Comparison of ENCODE assay signal across 1 fruit fly cellular context in genomic region chr2L:19444734-19445140, dm6.
TF ChIP-seq lines count a peak whose summit lies in the region.

Hs2st (minus strand) TSS chr2L:19444750.

TF ChIP-seq in whole organism, embryonic, 481 proteins besides CTCF, POLR2A, EP300 and RAD21 (continued from another document and continues in another):
- TF ChIP-seq GATAe (GFP tag; conservative IDR thresholded peaks at IDR 0.05; lab: Robert Waterston, UW) (peak; percentile 73), CG5245 (GFP tag; optimal IDR thresholded peaks at IDR 0.05; lab: Kevin White, UChicago) (peak; percentile 90), zfh1 (GFP tag; IDR thresholded peaks at IDR 0.05; lab: Robert Waterston, UW) (peak; percentile 94), Lpt (GFP tag; optimal IDR thresholded peaks at IDR 0.05; lab: Kevin White, UChicago) (no peak), p53 (GFP tag; optimal IDR thresholded peaks at IDR 0.05; lab: Kevin White, UChicago) (peak; percentile 88), wdn (GFP tag; IDR thresholded peaks at IDR 0.05; lab: Robert Waterston, UW) (peak; percentile 89), bab2 (GFP tag; optimal IDR thresholded peaks at IDR 0.05; lab: Kevin White, UChicago) (peak; percentile 96), HmgZ (tag; optimal IDR thresholded peaks at IDR 0.05; lab: Kevin White, UChicago) (peak; percentile 96), pho (GFP tag; optimal IDR thresholded peaks at IDR 0.05; lab: Kevin White, UChicago) (peak; percentile 96), jing (GFP tag; optimal IDR thresholded peaks at IDR 0.05; lab: Kevin White, UChicago) (peak; percentile 74), CG15011 (GFP tag; optimal IDR thresholded peaks at IDR 0.05; lab: Kevin White, UChicago) (peak; percentile 80), ro (GFP tag; IDR thresholded peaks at IDR 0.05; lab: Robert Waterston, UW) (peak; percentile 70), bsh (GFP tag; optimal IDR thresholded peaks at IDR 0.05; lab: Kevin White, UChicago) (peak; percentile 34 to 86), twi (tag; optimal IDR thresholded peaks at IDR 0.05; lab: Kevin White, UChicago) (peak; percentile 86), knrl (GFP tag; IDR thresholded peaks at IDR 0.05; lab: Robert Waterston, UW; ENCODE audit: partially characterized antibody) (peak; percentile 59; the same call in 2 of the 3 replicates), Dp (GFP tag; optimal IDR thresholded peaks at IDR 0.05; lab: Kevin White, UChicago) (peak; percentile 67), salm (tag; optimal IDR thresholded peaks at IDR 0.05; lab: Kevin White, UChicago) (peak; percentile 65), abd-A (tag; optimal IDR thresholded peaks at IDR 0.05; lab: Kevin White, UChicago) (no peak), eyg (GFP tag; optimal IDR thresholded peaks at IDR 0.05; lab: Kevin White, UChicago) (peak; percentile 84), grau (tag; optimal IDR thresholded peaks at IDR 0.05; lab: Kevin White, UChicago) (peak; percentile 92), sob (GFP tag; IDR thresholded peaks at IDR 0.05; lab: Robert Waterston, UW) (peak; percentile 96), HHEX (GFP tag; optimal IDR thresholded peaks at IDR 0.05; lab: Kevin White, UChicago) (peak; percentile 84), Scr (GFP tag; IDR thresholded peaks at IDR 0.05; lab: Robert Waterston, UW; ENCODE audit: partially characterized antibody) (peak; percentile 59), Aef1 (GFP tag; IDR thresholded peaks at IDR 0.05; lab: Robert Waterston, UW) (peak; percentile 94), CG12155 (GFP tag; optimal IDR thresholded peaks at IDR 0.05; lab: Kevin White, UChicago) (peak; percentile 95), Antp (GFP tag; optimal IDR thresholded peaks at IDR 0.05; lab: Kevin White, UChicago) (peak; percentile 96), slbo (GFP tag; IDR thresholded peaks at IDR 0.05; lab: Robert Waterston, UW) (peak; percentile 98), CG2712 (tag; optimal IDR thresholded peaks at IDR 0.05; lab: Kevin White, UChicago) (peak; percentile 92), gce (GFP tag; IDR thresholded peaks at IDR 0.05; lab: Robert Waterston, UW) (peak; percentile 57; the same call in 1 of the 3 replicates), CG6683 (GFP tag; optimal IDR thresholded peaks at IDR 0.05; lab: Kevin White, UChicago) (peak; percentile 68), CG9932 (GFP tag; IDR thresholded peaks at IDR 0.05; lab: Robert Waterston, UW) (peak; percentile 98), da (GFP tag; optimal IDR thresholded peaks at IDR 0.05; lab: Kevin White, UChicago) (peak; percentile 94), CG7357 (GFP tag; IDR thresholded peaks at IDR 0.05; lab: Robert Waterston, UW) (peak; percentile 87), CG14965 (GFP tag; optimal IDR thresholded peaks at IDR 0.05; lab: Kevin White, UChicago; ENCODE audit: borderline replicate concordance) (peak; percentile 15), Max (GFP tag; optimal IDR thresholded peaks at IDR 0.05; lab: Kevin White, UChicago) (peak; percentile 96), CG2889 (GFP tag; IDR thresholded peaks at IDR 0.05; lab: Robert Waterston, UW) (peak; percentile 90), lmd (GFP tag; IDR thresholded peaks at IDR 0.05; lab: Robert Waterston, UW) (peak; percentile 96), CG11247 (GFP tag; IDR thresholded peaks at IDR 0.05; lab: Robert Waterston, UW) (peak; percentile 91), pfk (GFP tag; optimal IDR thresholded peaks at IDR 0.05; lab: Kevin White, UChicago) (peak; percentile 34), CG7745 (tag; optimal IDR thresholded peaks at IDR 0.05; lab: Kevin White, UChicago) (no peak), slp2 (GFP tag; optimal IDR thresholded peaks at IDR 0.05; lab: Kevin White, UChicago) (peak; percentile 91), Hr51 (GFP tag; optimal IDR thresholded peaks at IDR 0.05; lab: Kevin White, UChicago) (peak; percentile 87 to 97), CG1792 (GFP tag; optimal IDR thresholded peaks at IDR 0.05; lab: Kevin White, UChicago) (peak; percentile 89), Dll (GFP tag; IDR thresholded peaks at IDR 0.05; lab: Robert Waterston, UW; ENCODE audit: partially characterized antibody) (peak; percentile 47; the same call in 2 of the 4 replicates), zen (tag; optimal IDR thresholded peaks at IDR 0.05; lab: Kevin White, UChicago) (peak; percentile 90), CG11695 (GFP tag; IDR thresholded peaks at IDR 0.05; lab: Robert Waterston, UW) (peak; percentile 82), sna (GFP tag; IDR thresholded peaks at IDR 0.05; lab: Robert Waterston, UW; ENCODE audit: partially characterized antibody) (no peak; the same call in 1 of the 2 replicates), Sox100B (GFP tag; optimal IDR thresholded peaks at IDR 0.05; lab: Kevin White, UChicago) (no peak), tll (GFP tag; optimal IDR thresholded peaks at IDR 0.05; lab: Kevin White, UChicago) (peak; percentile 50 to 94), CG11504 (tag; optimal IDR thresholded peaks at IDR 0.05; lab: Kevin White, UChicago) (peak; percentile 89), corto (GFP tag; optimal IDR thresholded peaks at IDR 0.05; lab: Kevin White, UChicago) (peak; percentile 63), so (GFP tag; IDR thresholded peaks at IDR 0.05; lab: Robert Waterston, UW) (peak; percentile 89; the same call in 1 of the 3 replicates), ATbp (GFP tag; optimal IDR thresholded peaks at IDR 0.05; lab: Kevin White, UChicago) (peak; percentile 78), mirr (GFP tag; optimal IDR thresholded peaks at IDR 0.05; lab: Kevin White, UChicago) (peak; percentile 79), gsb-n (tag; optimal IDR thresholded peaks at IDR 0.05; lab: Kevin White, UChicago) (no peak), sens-2 (GFP tag; IDR thresholded peaks at IDR 0.05; lab: Robert Waterston, UW) (peak; percentile 76), mld (GFP tag; IDR thresholded peaks at IDR 0.05; lab: Robert Waterston, UW; ENCODE audit: partially characterized antibody) (no peak), Spps (tag; optimal IDR thresholded peaks at IDR 0.05; lab: Kevin White, UChicago) (peak; percentile 79), Xrp1 (GFP tag; IDR thresholded peaks at IDR 0.05; lab: Robert Waterston, UW) (peak; percentile 94), CG32767 (GFP tag; IDR thresholded peaks at IDR 0.05; lab: Robert Waterston, UW) (peak; percentile 83), seq (GFP tag; IDR thresholded peaks at IDR 0.05; lab: Robert Waterston, UW) (peak; percentile 86), CG10274 (GFP tag; optimal IDR thresholded peaks at IDR 0.05; lab: Kevin White, UChicago) (peak; percentile 66), CG34224 (GFP tag; IDR thresholded peaks at IDR 0.05; lab: Robert Waterston, UW; ENCODE audit: partially characterized antibody) (no peak), Oli (tag; optimal IDR thresholded peaks at IDR 0.05; lab: Kevin White, UChicago) (peak; percentile 85), bcd (GFP tag; optimal IDR thresholded peaks at IDR 0.05; lab: Kevin White, UChicago) (peak; percentile 92), Fer3 (tag; optimal IDR thresholded peaks at IDR 0.05; lab: Kevin White, UChicago) (peak; percentile 88), cad (GFP tag; optimal IDR thresholded peaks at IDR 0.05; lab: Kevin White, UChicago) (no peak), scrt (GFP tag; optimal IDR thresholded peaks at IDR 0.05; lab: Kevin White, UChicago) (no peak), Hr78 (GFP tag; optimal IDR thresholded peaks at IDR 0.05; lab: Kevin White, UChicago) (no peak), CG8359 (GFP tag; optimal IDR thresholded peaks at IDR 0.05; lab: Kevin White, UChicago; ENCODE audit: borderline replicate concordance) (peak; percentile 37), Hsf (GFP tag; optimal IDR thresholded peaks at IDR 0.05; lab: Kevin White, UChicago) (peak; percentile 97), CG4820 (GFP tag; optimal IDR thresholded peaks at IDR 0.05; lab: Kevin White, UChicago) (peak; percentile 93), CG4282 (GFP tag; optimal IDR thresholded peaks at IDR 0.05; lab: Kevin White, UChicago) (peak; percentile 88), ac (GFP tag; optimal IDR thresholded peaks at IDR 0.05; lab: Kevin White, UChicago) (peak; percentile 59), CG13624 (GFP tag; optimal IDR thresholded peaks at IDR 0.05; lab: Kevin White, UChicago) (peak; percentile 95), kni (GFP tag; optimal IDR thresholded peaks at IDR 0.05; lab: Kevin White, UChicago) (peak; percentile 76), CG3407 (GFP tag; optimal IDR thresholded peaks at IDR 0.05; lab: Kevin White, UChicago) (peak; percentile 74), sens (GFP tag; lab: Kevin White, UChicago) (peak; percentile 99), CG6689 (GFP tag; IDR thresholded peaks at IDR 0.05; lab: Robert Waterston, UW) (peak; percentile 91), BEAF-32 (GFP tag; optimal IDR thresholded peaks at IDR 0.05; lab: Kevin White, UChicago) (peak; percentile 68), gsb (GFP tag; IDR thresholded peaks at IDR 0.05; lab: Robert Waterston, UW) (peak; percentile 68), CG13775 (GFP tag; optimal IDR thresholded peaks at IDR 0.05; lab: Kevin White, UChicago) (peak; percentile 96), Drgx (GFP tag; IDR thresholded peaks at IDR 0.05; lab: Robert Waterston, UW) (peak; percentile 86), gem (tag; optimal IDR thresholded peaks at IDR 0.05; lab: Kevin White, UChicago) (peak; percentile 94), tup (GFP tag; optimal IDR thresholded peaks at IDR 0.05; lab: Kevin White, UChicago) (peak; percentile 91), Kr (GFP tag; optimal IDR thresholded peaks at IDR 0.05; lab: Kevin White, UChicago) (peak; percentile 93), ci (GFP tag; IDR thresholded peaks at IDR 0.05; lab: Robert Waterston, UW) (peak; percentile 83), CG2120 (GFP tag; optimal IDR thresholded peaks at IDR 0.05; lab: Kevin White, UChicago) (peak; percentile 98), TFAM (GFP tag; optimal IDR thresholded peaks at IDR 0.05; lab: Kevin White, UChicago) (no peak), insv (GFP tag; optimal IDR thresholded peaks at IDR 0.05; lab: Kevin White, UChicago) (peak in 1 of 2 experiments; percentile 75), grn (GFP tag; optimal IDR thresholded peaks at IDR 0.05; lab: Kevin White, UChicago) (no peak), Opbp (GFP tag; IDR thresholded peaks at IDR 0.05; lab: Robert Waterston, UW; ENCODE audit: partially characterized antibody) (0 out of 3 replicates have a peak, but pooled peaks have one; percentile 53), croc (GFP tag; conservative IDR thresholded peaks at IDR 0.05; lab: Robert Waterston, UW) (peak; percentile 91), Dip2 (GFP tag; IDR thresholded peaks at IDR 0.05; lab: Robert Waterston, UW) (peak; percentile 39; the same call in 1 of the 2 replicates), unpg (GFP tag; optimal IDR thresholded peaks at IDR 0.05; lab: Kevin White, UChicago) (peak; percentile 89), CG10147 (GFP tag; optimal IDR thresholded peaks at IDR 0.05; lab: Kevin White, UChicago) (peak; percentile 91), maf-S (GFP tag; optimal IDR thresholded peaks at IDR 0.05; lab: Kevin White, UChicago) (peak; percentile 95), stc (GFP tag; IDR thresholded peaks at IDR 0.05; lab: Robert Waterston, UW) (peak; percentile 81), schlank (tag; optimal IDR thresholded peaks at IDR 0.05; lab: Kevin White, UChicago) (peak; percentile 78), CG8924 (tag; optimal IDR thresholded peaks at IDR 0.05; lab: Kevin White, UChicago) (peak; percentile 88), Usf (GFP tag; optimal IDR thresholded peaks at IDR 0.05; lab: Kevin White, UChicago) (peak; percentile 90), pan (optimal IDR thresholded peaks at IDR 0.05; lab: Kevin White, UChicago) (no peak), pan (GFP tag; optimal IDR thresholded peaks at IDR 0.05 in 1 of 2, IDR thresholded peaks at IDR 0.05 in 1 of 2) (peak in 1 of 2 experiments; percentile 93), CG1832 (GFP tag; optimal IDR thresholded peaks at IDR 0.05; lab: Kevin White, UChicago) (no peak), sim (GFP tag; IDR thresholded peaks at IDR 0.05; lab: Robert Waterston, UW) (peak; percentile 64; the same call in 1 of the 2 replicates), Oaz (GFP tag; IDR thresholded peaks at IDR 0.05; lab: Robert Waterston, UW) (peak; percentile 87), sc (optimal IDR thresholded peaks at IDR 0.05; lab: Kevin White, UChicago) (no peak), sc (GFP tag; optimal IDR thresholded peaks at IDR 0.05; lab: Kevin White, UChicago) (peak; percentile 81), CG7271 (tag; optimal IDR thresholded peaks at IDR 0.05; lab: Kevin White, UChicago) (peak; percentile 51), CG8290 (GFP tag; optimal IDR thresholded peaks at IDR 0.05; lab: Kevin White, UChicago) (peak; percentile 94), CG8290 (tag; optimal IDR thresholded peaks at IDR 0.05; lab: Kevin White, UChicago) (peak; percentile 83 to 95), Ada2b (GFP tag; IDR thresholded peaks at IDR 0.05; lab: Robert Waterston, UW) (peak; percentile 90), CG2199 (GFP tag; IDR thresholded peaks at IDR 0.05; lab: Robert Waterston, UW) (peak; percentile 79; the same call in 1 of the 3 replicates), ewg (GFP tag; optimal IDR thresholded peaks at IDR 0.05; lab: Kevin White, UChicago) (peak; percentile 82), CG2202 (tag; optimal IDR thresholded peaks at IDR 0.05; lab: Kevin White, UChicago) (peak; percentile 81), aop (GFP tag; IDR thresholded peaks at IDR 0.05; lab: Robert Waterston, UW) (peak; percentile 80), CG8089 (GFP tag; optimal IDR thresholded peaks at IDR 0.05; lab: Kevin White, UChicago) (peak; percentile 92), Doc3 (GFP tag; IDR thresholded peaks at IDR 0.05; lab: Robert Waterston, UW; ENCODE audit: partially characterized antibody) (no peak), Pdp1 (GFP tag; optimal IDR thresholded peaks at IDR 0.05; lab: Kevin White, UChicago) (peak; percentile 93 to 97), Atf-2 (GFP tag; optimal IDR thresholded peaks at IDR 0.05; lab: Kevin White, UChicago) (peak; percentile 96), nerfin-2 (GFP tag; IDR thresholded peaks at IDR 0.05; lab: Robert Waterston, UW; ENCODE audit: partially characterized antibody) (no peak), CG31365 (tag; optimal IDR thresholded peaks at IDR 0.05; lab: Kevin White, UChicago) (peak; percentile 66), HLHmδ (GFP tag; optimal IDR thresholded peaks at IDR 0.05; lab: Kevin White, UChicago) (no peak), tgo (GFP tag; IDR thresholded peaks at IDR 0.05; lab: Robert Waterston, UW) (peak; percentile 93), CHES-1-like (GFP tag; optimal IDR thresholded peaks at IDR 0.05; lab: Kevin White, UChicago) (peak; percentile 97), MESR4 (GFP tag; optimal IDR thresholded peaks at IDR 0.05; lab: Kevin White, UChicago) (peak; percentile 42), CG11456 (GFP tag; IDR thresholded peaks at IDR 0.05; lab: Robert Waterston, UW) (peak; percentile 91), ham (GFP tag; IDR thresholded peaks at IDR 0.05; lab: Robert Waterston, UW) (peak; percentile 81), trem (tag; optimal IDR thresholded peaks at IDR 0.05; lab: Kevin White, UChicago) (peak; percentile 83)
